Worm (Caenorhabditis elegans) whole organism, L4/young adult: Measurements from ENCODE around the gene F49E11.2.

Experiments used
- dao-5 ChIP-seq: sonication (generic microtip); optimal IDR thresholded peaks from 2 replicates; lab custom pipeline; 2016; ENCODE audit warnings: missing genotype, missing genetic modification characterization, moderate library complexity, missing compliant biosample characterization
- him-1 ChIP-seq: sonication (generic microtip); optimal IDR thresholded peaks from 2 replicates; lab custom pipeline; 2016; ENCODE audit warnings: missing genotype, missing genetic modification reagents, missing genetic modification characterization, missing compliant biosample characterization

- TF ChIP-seq dao-5 (tag; lab: Kevin White, UChicago) (no peak), him-1 (tag; lab: Kevin White, UChicago) (no peak)
These were observed 41.2 kb downstream of the F49E11.2 start for ce11 chrIV:12997560-12997959.
